Fruit fly (Drosophila melanogaster) whole organism, embryonic: Measurements from ENCODE around the gene grass.
A peak's percentile ranks its signal among the peaks of the same experiment; 100 is the strongest.

Experiments
- Adf1 ChIP-seq: fragments of 200-800 bp; sonication (Bioruptor generic); IDR thresholded peaks from 2 replicates; pipeline ENCODE4 v1.3.6; 2022; ENCODE audit warnings: missing biosample characterization, missing genetic modification characterization
- CG11723 ChIP-seq: fragments of 200-800 bp; sonication (Bioruptor generic); optimal IDR thresholded peaks from 2 replicates; lab custom pipeline; 2017; ENCODE audit warnings: missing biosample characterization, mild to moderate bottlenecking, missing genetic modification characterization
- CG1233 ChIP-seq: fragments of 200-800 bp; sonication (Bioruptor generic); optimal IDR thresholded peaks from 4 replicates; lab custom pipeline; 2018; ENCODE audit warnings: missing biosample characterization, mild to moderate bottlenecking, missing genetic modification characterization
- CG15269 ChIP-seq: fragments of 200-800 bp; sonication (Bioruptor generic); optimal IDR thresholded peaks from 2 replicates; lab custom pipeline; 2018; ENCODE audit warnings: missing biosample characterization, mild to moderate bottlenecking, missing genetic modification characterization, moderate library complexity
- CG1647 ChIP-seq: fragments of 200-800 bp; sonication (Bioruptor generic); optimal IDR thresholded peaks from 3 replicates; lab custom pipeline; 2016; ENCODE audit warnings: missing biosample characterization, missing genetic modification characterization
- CG17359 ChIP-seq: fragments of 200-800 bp; sonication (Bioruptor generic); optimal IDR thresholded peaks from 3 replicates; lab custom pipeline; 2018; ENCODE audit warnings: missing biosample characterization, mild to moderate bottlenecking, missing genetic modification characterization, moderate library complexity
- CG1792 ChIP-seq: fragments of 200-800 bp; sonication (Bioruptor generic); optimal IDR thresholded peaks from 2 replicates; lab custom pipeline; 2016; ENCODE audit warnings: missing biosample characterization, missing genetic modification characterization
- CG18599 ChIP-seq: fragments of 200-800 bp; sonication (Bioruptor generic); optimal IDR thresholded peaks from 3 replicates; lab custom pipeline; 2017; ENCODE audit warnings: missing biosample characterization, missing genetic modification characterization, mild to moderate bottlenecking, moderate library complexity, missing genetic modification reagents
- CG2889 ChIP-seq: fragments of 200-800 bp; sonication (Bioruptor generic); IDR thresholded peaks from 3 replicates; pipeline ENCODE4 v1.3.6; 2022; ENCODE audit warnings: missing biosample characterization, missing genetic modification characterization
- CG3726 ChIP-seq: fragments of 200-800 bp; sonication (Bioruptor generic); IDR thresholded peaks from 3 replicates; pipeline ENCODE4, ENCODE4 v1.3.6; 2022; ENCODE audit warnings: missing biosample characterization, missing genetic modification characterization
- CG4404 ChIP-seq: fragments of 200-800 bp; sonication (Bioruptor generic); IDR thresholded peaks from 2 replicates; pipeline ENCODE4 v1.3.6; 2022; ENCODE audit warnings: missing biosample characterization, missing genetic modification characterization
- CG4820 ChIP-seq: fragments of 200-800 bp; sonication (Bioruptor generic); optimal IDR thresholded peaks from 3 replicates; lab custom pipeline; 2016; ENCODE audit warnings: missing biosample characterization, missing genetic modification characterization
- CG7556 ChIP-seq: fragments of 200-800 bp; sonication (Bioruptor generic); optimal IDR thresholded peaks from 2 replicates; lab custom pipeline; 2017; ENCODE audit warnings: missing biosample characterization, mild to moderate bottlenecking, missing genetic modification characterization
- CG8388 ChIP-seq: fragments of 200-800 bp; sonication (Bioruptor generic); optimal IDR thresholded peaks from 2 replicates; lab custom pipeline; 2019; ENCODE audit warnings: missing biosample characterization, mild to moderate bottlenecking, missing genetic modification characterization, moderate library complexity
- CG9215 ChIP-seq: fragments of 200-800 bp; sonication (Bioruptor generic); IDR thresholded peaks from 2 replicates; pipeline ENCODE4 v1.3.6; 2022; ENCODE audit warnings: missing biosample characterization, missing genetic modification characterization
- CTCF ChIP-seq: fragments of 200-800 bp; sonication (Bioruptor generic); optimal IDR thresholded peaks from 2 replicates; lab custom pipeline; 2017; ENCODE audit warnings: missing biosample characterization, mild to moderate bottlenecking, missing genetic modification characterization, moderate library complexity
- D ChIP-seq, 2 experiments: fragments of 200-800 bp in 1 of 2; fragments of >200 bp in 1 of 2; sonication (Bioruptor generic) in 1 of 2; optimal IDR thresholded peaks; 2 replicates in 1 of 2; 3 replicates in 1 of 2; lab custom pipeline; 2017; ENCODE audit warnings: mild to moderate bottlenecking in 1 of 2, missing biosample characterization in 1 of 2, missing genetic modification characterization in 1 of 2, missing genetic modification reagents in 1 of 2
- Dip3 ChIP-seq: fragments of 200-800 bp; sonication (Bioruptor generic); optimal IDR thresholded peaks from 3 replicates; lab custom pipeline; 2016; ENCODE audit warnings: missing biosample characterization, missing genetic modification characterization
- Fer1 ChIP-seq: fragments of 200-800 bp; sonication (Bioruptor generic); optimal IDR thresholded peaks from 2 replicates; lab custom pipeline; 2017; ENCODE audit warnings: missing biosample characterization, mild to moderate bottlenecking, missing genetic modification characterization
- Myb ChIP-seq: fragments of 200-800 bp; sonication (Bioruptor generic); optimal IDR thresholded peaks from 2 replicates; lab custom pipeline; 2016; ENCODE audit warnings: missing biosample characterization, missing genetic modification characterization
- NfI ChIP-seq: fragments of 200-800 bp; sonication (Bioruptor generic); optimal IDR thresholded peaks from 3 replicates; lab custom pipeline; 2018; ENCODE audit warnings: missing biosample characterization, mild to moderate bottlenecking, missing genetic modification characterization, moderate library complexity
- Pdp1 ChIP-seq, 2 experiments: fragments of 200-800 bp; sonication (Bioruptor generic); optimal IDR thresholded peaks; 3 replicates each; lab custom pipeline; 2016; ENCODE audit warnings: missing biosample characterization in 2 of 2, missing genetic modification characterization in 2 of 2, mild to moderate bottlenecking in 1 of 2, moderate library complexity in 1 of 2
- Ptx1 ChIP-seq: fragments of 200-800 bp; sonication (Bioruptor generic); IDR thresholded peaks from 2 replicates; pipeline ENCODE4 v1.3.6; 2022; ENCODE audit warnings: missing biosample characterization, missing genetic modification characterization
- Vsx1 ChIP-seq: fragments of 200-800 bp; sonication (Bioruptor generic); optimal IDR thresholded peaks from 2 replicates; lab custom pipeline; 2017; ENCODE audit warnings: missing biosample characterization, mild to moderate bottlenecking, missing genetic modification characterization, missing genetic modification reagents
- Xrp1 ChIP-seq: fragments of 200-800 bp; sonication (Bioruptor generic); IDR thresholded peaks from 2 replicates; pipeline ENCODE4 v1.3.6; 2022; ENCODE audit warnings: missing biosample characterization, missing genetic modification characterization
- YL-1 ChIP-seq: fragments of 200-800 bp; sonication (Bioruptor generic); optimal IDR thresholded peaks from 3 replicates; lab custom pipeline; 2017; ENCODE audit warnings: missing biosample characterization, mild to moderate bottlenecking, missing genetic modification characterization
- ab ChIP-seq: fragments of 200-800 bp; sonication (Bioruptor generic); optimal IDR thresholded peaks from 2 replicates; lab custom pipeline; 2016; ENCODE audit warnings: missing biosample characterization, missing genetic modification characterization
- al ChIP-seq: fragments of 200-800 bp; sonication (Bioruptor generic); IDR thresholded peaks from 2 replicates; pipeline ENCODE4 v1.3.6; 2022; ENCODE audit warnings: missing biosample characterization, missing genetic modification characterization
- ara ChIP-seq: fragments of 200-800 bp; sonication (Bioruptor generic); IDR thresholded peaks from 2 replicates; pipeline ENCODE4 v1.3.6; 2022; ENCODE audit warnings: missing biosample characterization, missing genetic modification characterization
- ato ChIP-seq: fragments of 200-800 bp; sonication (Bioruptor generic); IDR thresholded peaks from 2 replicates; pipeline ENCODE4 v1.3.6; 2022; ENCODE audit warnings: missing biosample characterization, missing genetic modification characterization; ENCODE audit not compliant: partially characterized antibody
- bcd ChIP-seq: fragments of 200-800 bp; sonication (Bioruptor generic); optimal IDR thresholded peaks from 2 replicates; lab custom pipeline; 2017; ENCODE audit warnings: missing biosample characterization, mild to moderate bottlenecking, missing genetic modification characterization
- btn ChIP-seq: fragments of 200-800 bp; sonication (Bioruptor generic); optimal IDR thresholded peaks from 2 replicates; lab custom pipeline; 2016; ENCODE audit warnings: missing biosample characterization, missing genetic modification characterization
- cad ChIP-seq: fragments of >200 bp; optimal IDR thresholded peaks from 2 replicates; lab custom pipeline; 2017; ENCODE audit warnings: missing biosample characterization, missing genetic modification characterization
- chn ChIP-seq: fragments of 200-800 bp; sonication (Bioruptor generic); optimal IDR thresholded peaks from 2 replicates; lab custom pipeline; 2016; ENCODE audit warnings: missing biosample characterization, missing genetic modification characterization
- dati ChIP-seq: fragments of 200-800 bp; sonication (Bioruptor generic); IDR thresholded peaks from 2 replicates; pipeline ENCODE4 v1.3.6; 2022; ENCODE audit warnings: missing biosample characterization, missing genetic modification characterization
- esg ChIP-seq: fragments of 200-800 bp; sonication (Bioruptor generic); conservative IDR thresholded peaks from 2 replicates; pipeline ENCODE4 v1.3.6; 2022; ENCODE audit warnings: missing biosample characterization, missing genetic modification characterization
- fd96Cb ChIP-seq: fragments of 200-800 bp; sonication (Bioruptor generic); optimal IDR thresholded peaks from 2 replicates; lab custom pipeline; 2018; ENCODE audit warnings: missing biosample characterization, mild to moderate bottlenecking, missing genetic modification characterization, moderate library complexity
- hkb ChIP-seq, 2 experiments: fragments of 200-800 bp in 1 of 2; fragments of >200 bp in 1 of 2; sonication (Bioruptor generic) in 1 of 2; IDR thresholded peaks in 1 of 2; optimal IDR thresholded peaks in 1 of 2; 2 replicates each; pipeline versions ENCODE4 v1.3.6 to Lab custom; 2017 to 2022; ENCODE audit warnings: missing biosample characterization in 1 of 2, missing genetic modification characterization in 1 of 2
- lab ChIP-seq: fragments of 200-800 bp; sonication (Bioruptor generic); optimal IDR thresholded peaks from 3 replicates; lab custom pipeline; 2017; ENCODE audit warnings: missing biosample characterization, missing genetic modification characterization, mild to moderate bottlenecking, moderate library complexity, missing genetic modification reagents
- lola ChIP-seq, 3 experiments: fragments of >200 bp in 2 of 3; fragments of 200-800 bp in 1 of 3; sonication (Bioruptor generic) in 1 of 3; optimal IDR thresholded peaks; 2 replicates each; lab custom pipeline; 2017 to 2019; ENCODE audit warnings: missing biosample characterization in 3 of 3, missing genetic modification characterization in 3 of 3, mild to moderate bottlenecking in 1 of 3, moderate library complexity in 1 of 3
- pnt ChIP-seq: fragments of 200-800 bp; sonication (Bioruptor generic); optimal IDR thresholded peaks from 3 replicates; lab custom pipeline; 2016; ENCODE audit warnings: missing biosample characterization, missing genetic modification characterization
- row ChIP-seq: fragments of 200-800 bp; sonication (Bioruptor generic); IDR thresholded peaks from 3 replicates; pipeline ENCODE4 v1.3.6; 2022; ENCODE audit warnings: missing biosample characterization, missing genetic modification characterization
- stwl ChIP-seq: fragments of 200-800 bp; sonication (Bioruptor generic); optimal IDR thresholded peaks from 3 replicates; lab custom pipeline; 2018; ENCODE audit warnings: missing biosample characterization, mild to moderate bottlenecking, missing genetic modification characterization, moderate library complexity
- tgo ChIP-seq: fragments of 200-800 bp; sonication (Bioruptor generic); IDR thresholded peaks from 3 replicates; pipeline ENCODE4 v1.3.6; 2022; ENCODE audit warnings: missing biosample characterization, missing genetic modification characterization
- tio ChIP-seq: fragments of 200-800 bp; sonication (Bioruptor generic); optimal IDR thresholded peaks from 2 replicates; lab custom pipeline; 2017; ENCODE audit warnings: missing biosample characterization, missing genetic modification characterization, inconsistent platforms
- twi ChIP-seq: fragments of 200-800 bp; optimal IDR thresholded peaks from 2 replicates; lab custom pipeline; 2019; ENCODE audit warnings: missing biosample characterization, mild to moderate bottlenecking, missing genetic modification characterization, moderate library complexity
- vvl ChIP-seq: fragments of 200-800 bp; sonication (Bioruptor generic); IDR thresholded peaks from 2 replicates; pipeline ENCODE4 v1.3.6; 2022; ENCODE audit warnings: missing biosample characterization, missing genetic modification characterization
- zf30C ChIP-seq: fragments of 200-800 bp; sonication (Bioruptor generic); optimal IDR thresholded peaks from 3 replicates; lab custom pipeline; 2018; ENCODE audit warnings: missing biosample characterization, mild to moderate bottlenecking, missing genetic modification characterization

Gene grass

dm6 chr3R:27152129-27152968 lies 5.4 kb upstream of the grass start (continued):
- peak; percentile 25; the same call in 1 of the 2 replicates for TF ChIP-seq Xrp1 (GFP tag; lab: Robert Waterston, UW)
- no peak for TF ChIP-seq ab (GFP tag; lab: Kevin White, UChicago)
- TF ChIP-seq CG17359 (tag; lab: Kevin White, UChicago), result peak; percentile 59
- no peak for TF ChIP-seq Adf1 (GFP tag; lab: Robert Waterston, UW)
- TF ChIP-seq fd96Cb (tag; lab: Kevin White, UChicago), result peak; percentile 49
- no peak for TF ChIP-seq CTCF
- TF ChIP-seq twi (tag; lab: Kevin White, UChicago), result peak; percentile 18
- TF ChIP-seq CG4404 (GFP tag; lab: Robert Waterston, UW), result no peak
- TF ChIP-seq hkb (optimal IDR thresholded peaks at IDR 0.05; lab: Kevin White, UChicago), result no peak
- peak; percentile 36; the same call in 1 of the 2 replicates for TF ChIP-seq hkb (GFP tag; IDR thresholded peaks at IDR 0.05; lab: Robert Waterston, UW)
- peak; percentile 32 for TF ChIP-seq NfI (GFP tag; lab: Kevin White, UChicago)
- no peak for TF ChIP-seq chn (GFP tag; lab: Kevin White, UChicago)
- TF ChIP-seq CG1233 (GFP tag; lab: Kevin White, UChicago), result peak; percentile 42
- no peak for TF ChIP-seq D (optimal IDR thresholded peaks at IDR 0.05; lab: Kevin White, UChicago)
- TF ChIP-seq D (GFP tag; optimal IDR thresholded peaks at IDR 0.05; lab: Kevin White, UChicago), result peak; percentile 24
- peak; percentile 49 for TF ChIP-seq Myb
- TF ChIP-seq lola (GFP tag; optimal IDR thresholded peaks at IDR 0.05; lab: Kevin White, UChicago), result peak in 1 of 3 experiments; percentile 11
- peak; percentile 36; the same call in 1 of the 2 replicates for TF ChIP-seq vvl (GFP tag; lab: Robert Waterston, UW)
- peak; percentile 25 for TF ChIP-seq YL-1 (GFP tag; lab: Kevin White, UChicago)
- no peak for TF ChIP-seq dati (GFP tag; lab: Robert Waterston, UW)
- TF ChIP-seq ara (GFP tag; lab: Robert Waterston, UW), result no peak
- no peak for TF ChIP-seq cad (GFP tag; lab: Kevin White, UChicago)
- TF ChIP-seq tio, result no peak
- TF ChIP-seq CG11723 (GFP tag; lab: Kevin White, UChicago), result no peak
- peak; percentile 27 for TF ChIP-seq CG8388 (GFP tag; lab: Kevin White, UChicago)
- TF ChIP-seq CG1792, result no peak
- TF ChIP-seq row, result peak; percentile 71
- peak; percentile 53 for TF ChIP-seq bcd (GFP tag; lab: Kevin White, UChicago)
- TF ChIP-seq CG2889 (GFP tag; lab: Robert Waterston, UW), result 0 out of 3 replicates have a peak, but pooled peaks have one; percentile 11
- peak; percentile 56 for TF ChIP-seq CG9215 (GFP tag; lab: Robert Waterston, UW)
- TF ChIP-seq CG18599 (GFP tag; lab: Kevin White, UChicago), result peak; percentile 34
- no peak for TF ChIP-seq btn (GFP tag; lab: Kevin White, UChicago)
- peak; percentile 45 for TF ChIP-seq Dip3
- TF ChIP-seq esg (GFP tag; lab: Robert Waterston, UW), result peak; percentile 26; the same call in 1 of the 2 replicates
- TF ChIP-seq tgo, result no peak
- no peak for TF ChIP-seq CG1647
- TF ChIP-seq CG7556 (GFP tag; lab: Kevin White, UChicago), result peak; percentile 57
- peak; percentile 58 for TF ChIP-seq al (GFP tag; lab: Robert Waterston, UW)
- peak; percentile 54 for TF ChIP-seq lab (GFP tag; lab: Kevin White, UChicago)
- peak; percentile 24 to 76 for TF ChIP-seq Pdp1 (GFP tag; optimal IDR thresholded peaks at IDR 0.05; lab: Kevin White, UChicago)
- TF ChIP-seq ato, result no peak
- no peak for TF ChIP-seq CG3726 (GFP tag; lab: Robert Waterston, UW)
- peak; percentile 65 for TF ChIP-seq CG15269 (tag; lab: Kevin White, UChicago)
- no peak for TF ChIP-seq stwl (tag; lab: Kevin White, UChicago)
- peak; percentile 16 for TF ChIP-seq CG4820 (GFP tag; lab: Kevin White, UChicago)
- TF ChIP-seq zf30C (GFP tag; lab: Kevin White, UChicago), result peak; percentile 56
- peak; percentile 54 for TF ChIP-seq Ptx1 (GFP tag; lab: Robert Waterston, UW)
- no peak for TF ChIP-seq pnt (GFP tag; lab: Kevin White, UChicago)
- TF ChIP-seq Vsx1 (GFP tag; lab: Kevin White, UChicago), result no peak
- peak; percentile 23 for TF ChIP-seq Fer1 (GFP tag; lab: Kevin White, UChicago)
